Fruit fly (Drosophila melanogaster): ENCODE measurements around the gene Fum4.

DNA sequence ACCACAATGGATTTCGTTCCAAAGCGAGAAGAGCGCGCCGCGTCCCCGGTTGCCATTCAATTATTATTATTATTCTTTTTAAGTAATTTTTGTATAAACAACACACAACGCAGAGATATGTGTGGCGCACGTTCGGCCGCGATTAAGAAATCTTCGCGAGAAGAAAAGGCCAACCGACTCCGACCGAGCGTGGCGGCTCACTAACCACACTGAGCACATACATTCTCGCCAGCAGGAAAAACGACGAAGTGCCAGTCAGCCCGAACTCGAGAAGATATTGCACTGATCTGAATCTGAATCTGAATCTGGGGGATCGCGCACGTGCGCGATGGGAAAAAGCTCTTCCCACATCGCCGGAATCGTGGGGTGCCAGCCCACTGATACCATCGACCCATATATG lies 7.6 kb upstream of the Fum4 start, which contains the start of gene Sur:
- TF ChIP-seq CG10348 (GFP tag; IDR thresholded peaks at IDR 0.05) (no peak), Snoo (tag; optimal IDR thresholded peaks at IDR 0.05) (no peak), fd96Ca (GFP tag; IDR thresholded peaks at IDR 0.05) (no peak; the same call in 2 of the 3 replicates), CG15710 (tag; optimal IDR thresholded peaks at IDR 0.05) (no peak), CG12605 (GFP tag; IDR thresholded peaks at IDR 0.05) (no peak)

Measured in whole organism, pupa.